Worm (Caenorhabditis elegans) whole organism, mixed stage, embryonic: Measurements from ENCODE around the gene Y116A8C.469.
"Not testable (repeated sequence)": the region's sequence is repeated elsewhere in the genome, so short reads cannot be mapped to it uniquely, and the experiment has no call there.

Experiments used
- bed-3 ChIP-seq: fragments of 200-800 bp; sonication (Bioruptor generic); optimal IDR thresholded peaks from 3 replicates; lab custom pipeline; 2018; ENCODE audit warnings: mild to moderate bottlenecking, missing genetic modification characterization, moderate library complexity, missing compliant biosample characterization
- blmp-1 ChIP-seq: fragments of 150-350 bp; optimal IDR thresholded peaks from 2 replicates; lab custom pipeline; 2014; ENCODE audit warnings: missing biosample characterization, missing genetic modification characterization
- ceh-43 ChIP-seq: fragments of 200-800 bp; sonication (Bioruptor generic); optimal IDR thresholded peaks from 2 replicates; lab custom pipeline; 2018; ENCODE audit warnings: mild to moderate bottlenecking, missing genetic modification characterization, moderate library complexity, missing compliant biosample characterization
- ceh-83 ChIP-seq: fragments of 200-800 bp; sonication (Bioruptor generic); optimal IDR thresholded peaks from 2 replicates; lab custom pipeline; 2018; ENCODE audit warnings: mild to moderate bottlenecking, missing genetic modification characterization, missing compliant biosample characterization
- cnd-1 ChIP-seq: fragments of 200-800 bp; sonication (Bioruptor generic); optimal IDR thresholded peaks from 2 replicates; lab custom pipeline; 2018; ENCODE audit warnings: mild to moderate bottlenecking, missing genetic modification characterization, missing compliant biosample characterization
- drap-1 ChIP-seq: fragments of 200-800 bp; sonication (Bioruptor generic); optimal IDR thresholded peaks from 3 replicates; lab custom pipeline; 2018; ENCODE audit warnings: mild to moderate bottlenecking, missing genetic modification characterization, missing compliant biosample characterization
- elt-1 ChIP-seq: sonication (generic microtip); optimal IDR thresholded peaks from 2 replicates; lab custom pipeline; 2017; ENCODE audit warnings: missing genetic modification characterization, mild to moderate bottlenecking, missing compliant biosample characterization, antibody characterized with exemption, moderate library complexity, borderline replicate concordance; ENCODE audit not compliant: insufficient read depth
- elt-3 ChIP-seq: fragments of 150-350 bp; optimal IDR thresholded peaks from 2 replicates; lab custom pipeline; 2014; ENCODE audit warnings: missing biosample characterization, missing genetic modification characterization
- flh-1 ChIP-seq: fragments of 200-800 bp; sonication (Bioruptor generic); optimal IDR thresholded peaks from 2 replicates; lab custom pipeline; 2018; ENCODE audit warnings: mild to moderate bottlenecking, missing genetic modification characterization, moderate library complexity, missing compliant biosample characterization
- ham-2 ChIP-seq: fragments of 200-800 bp; sonication (Bioruptor generic); optimal IDR thresholded peaks from 2 replicates; lab custom pipeline; 2018; ENCODE audit warnings: mild to moderate bottlenecking, missing genetic modification characterization, missing compliant biosample characterization
- lin-32 ChIP-seq: fragments of 200-800 bp; sonication (Bioruptor generic); optimal IDR thresholded peaks from 2 replicates; lab custom pipeline; 2018; ENCODE audit warnings: mild to moderate bottlenecking, missing genetic modification characterization, missing compliant biosample characterization
- mab-5 ChIP-seq: fragments of 150-350 bp; optimal IDR thresholded peaks from 2 replicates; lab custom pipeline; 2014; ENCODE audit warnings: missing biosample characterization, missing genetic modification characterization
- mep-1 ChIP-seq: fragments of 150-350 bp; optimal IDR thresholded peaks from 2 replicates; lab custom pipeline; 2017; ENCODE audit warnings: missing biosample characterization, missing genetic modification reagents, missing genetic modification characterization, inconsistent platforms
- nhr-2 ChIP-seq: fragments of 150-350 bp; optimal IDR thresholded peaks from 2 replicates; lab custom pipeline; 2014; ENCODE audit warnings: missing biosample characterization, missing genetic modification characterization
- nhr-237 ChIP-seq: fragments of 150-350 bp; optimal IDR thresholded peaks from 2 replicates; lab custom pipeline; 2014; ENCODE audit warnings: missing biosample characterization, missing genetic modification characterization
- nhr-28 ChIP-seq: fragments of 150-350 bp; optimal IDR thresholded peaks from 2 replicates; lab custom pipeline; 2014; ENCODE audit warnings: missing biosample characterization, missing genetic modification characterization
- sem-2 ChIP-seq: fragments of 200-800 bp; sonication (Bioruptor generic); optimal IDR thresholded peaks from 2 replicates; lab custom pipeline; 2018; ENCODE audit warnings: mild to moderate bottlenecking, missing genetic modification characterization, missing compliant biosample characterization
- sptf-1 ChIP-seq: sonication (generic microtip); optimal IDR thresholded peaks from 2 replicates; lab custom pipeline; 2017; ENCODE audit warnings: mild to moderate bottlenecking, missing genetic modification characterization, moderate library complexity, missing compliant biosample characterization
- tbx-8 ChIP-seq: fragments of 200-800 bp; sonication (Bioruptor generic); optimal IDR thresholded peaks from 2 replicates; lab custom pipeline; 2018; ENCODE audit warnings: mild to moderate bottlenecking, missing genetic modification characterization, moderate library complexity, missing compliant biosample characterization
- zip-8 ChIP-seq: fragments of 150-350 bp; optimal IDR thresholded peaks from 2 replicates; lab custom pipeline; 2014; ENCODE audit warnings: missing biosample characterization, missing genetic modification characterization

The Y116A8C.469 gene

ce11 chrIV:16898205-16898604, 19.5 kb downstream of the Y116A8C.469 start:
- TF ChIP-seq ceh-43 (no peak), ceh-83 (GFP tag; lab: Kevin White, UChicago) (no peak), blmp-1 (tag; lab: Kevin White, UChicago) (no peak), lin-32 (GFP tag; lab: Kevin White, UChicago) (no peak), ham-2 (GFP tag; lab: Kevin White, UChicago) (no peak), nhr-2 (no peak), sptf-1 (no peak), bed-3 (GFP tag; lab: Kevin White, UChicago) (no peak)

- TF ChIP-seq nhr-237 (tag; lab: Kevin White, UChicago); lin-32 (GFP tag; lab: Kevin White, UChicago); zip-8 (tag; lab: Kevin White, UChicago): not testable (repeated sequence)
Observed at ce11 chrIV:16895288-16895687, 22.4 kb downstream of the Y116A8C.469 start, which contains the start of gene T06A10.2. TSS of gene T06A10.2 (plus strand) at chrIV:16895588.

- TF ChIP-seq bed-3 (GFP tag; lab: Kevin White, UChicago), result no peak
- TF ChIP-seq mep-1 (tag; lab: Kevin White, UChicago), result no peak
Observed at ce11 chrIV:16888580-16888979, 29.2 kb downstream of the Y116A8C.469 start.

- no peak for TF ChIP-seq nhr-2
- no peak for TF ChIP-seq tbx-8 (GFP tag; lab: Kevin White, UChicago)
- TF ChIP-seq lin-32 (GFP tag; lab: Kevin White, UChicago), result no peak
- TF ChIP-seq ham-2 (GFP tag; lab: Kevin White, UChicago), result no peak
- no peak for TF ChIP-seq blmp-1 (tag; lab: Kevin White, UChicago)
- TF ChIP-seq nhr-28 (tag; lab: Kevin White, UChicago), result no peak
- no peak for TF ChIP-seq elt-3
- TF ChIP-seq ceh-83 (GFP tag; lab: Kevin White, UChicago), result no peak
- TF ChIP-seq sptf-1, result no peak
- no peak for TF ChIP-seq flh-1 (GFP tag; lab: Kevin White, UChicago)
- TF ChIP-seq drap-1 (GFP tag; lab: Kevin White, UChicago), result no peak
- TF ChIP-seq bed-3 (GFP tag; lab: Kevin White, UChicago), result no peak
- TF ChIP-seq mep-1 (tag; lab: Kevin White, UChicago), result no peak
- no peak for TF ChIP-seq nhr-237 (tag; lab: Kevin White, UChicago)
- TF ChIP-seq sem-2 (GFP tag; lab: Kevin White, UChicago), result no peak
- no peak for TF ChIP-seq mab-5 (tag; lab: Kevin White, UChicago)
- no peak for TF ChIP-seq elt-1
- no peak for TF ChIP-seq cnd-1 (tag; lab: Kevin White, UChicago)
Observed at ce11 chrIV:16868900-16869299, 48.8 kb downstream of the Y116A8C.469 start, which contains the start of gene T06A10.106. TSS of gene T06A10.106 (minus strand) at chrIV:16869000.
